Worm (Caenorhabditis elegans) whole organism, young adult: ENCODE results near the gene F18A11.5.

Source experiments
- B0035.1 ChIP-seq: sonication (generic microtip); optimal IDR thresholded peaks from 2 replicates; lab custom pipeline; 2016; ENCODE audit warnings: missing genetic modification characterization, mild to moderate bottlenecking, missing compliant biosample characterization, missing genotype, missing genetic modification reagents
- B0336.3 ChIP-seq: fragments of 200-800 bp; sonication (Bioruptor generic); IDR thresholded peaks from 2 replicates; pipeline ENCODE4 v1.3.6; 2022; ENCODE audit warnings: missing genetic modification characterization, missing compliant biosample characterization
- C06A6.2 ChIP-seq: fragments of 200-800 bp; sonication (Bioruptor generic); conservative IDR thresholded peaks from 2 replicates; pipeline ENCODE4 v1.3.6; 2022; ENCODE audit warnings: missing genetic modification characterization, missing compliant biosample characterization
- D2030.7 ChIP-seq: fragments of 200-800 bp; sonication (Bioruptor generic); IDR thresholded peaks from 2 replicates; pipeline ENCODE4 v1.3.6; 2022; ENCODE audit warnings: missing genetic modification reagents, missing genetic modification characterization, missing compliant biosample characterization
- F10E7.11 ChIP-seq: sonication (generic microtip); optimal IDR thresholded peaks from 2 replicates; lab custom pipeline; 2017; ENCODE audit warnings: mild to moderate bottlenecking, missing genetic modification characterization, moderate library complexity, missing compliant biosample characterization
- F33H1.4 ChIP-seq: fragments of 200-800 bp; sonication (Bioruptor generic); IDR thresholded peaks from 2 replicates; pipeline ENCODE4 v1.3.6; 2022; ENCODE audit warnings: missing genetic modification reagents, missing genetic modification characterization, missing compliant biosample characterization
- F52B5.7 ChIP-seq: sonication (generic microtip); optimal IDR thresholded peaks from 2 replicates; lab custom pipeline; 2016; ENCODE audit warnings: mild to moderate bottlenecking, missing genetic modification characterization, missing compliant biosample characterization
- F57A8.1 ChIP-seq: fragments of 200-800 bp; sonication (Bioruptor generic); optimal IDR thresholded peaks from 2 replicates; lab custom pipeline; 2018; ENCODE audit warnings: mild to moderate bottlenecking, missing genetic modification characterization, moderate library complexity, missing compliant biosample characterization
- Y67H2A.10 ChIP-seq: fragments of 200-800 bp; sonication (Bioruptor generic); conservative IDR thresholded peaks from 2 replicates; pipeline ENCODE4 v1.3.6; 2022; ENCODE audit warnings: missing genetic modification reagents, missing genetic modification characterization, missing compliant biosample characterization
- Y95B8A.8 ChIP-seq: fragments of 200-800 bp; sonication (Bioruptor generic); IDR thresholded peaks from 2 replicates; pipeline ENCODE4 v1.3.6; 2022; ENCODE audit warnings: missing genetic modification reagents, missing genetic modification characterization, missing compliant biosample characterization
- ZK185.1 ChIP-seq: sonication (generic microtip); optimal IDR thresholded peaks from 2 replicates; lab custom pipeline; 2016; ENCODE audit warnings: mild to moderate bottlenecking, missing genetic modification characterization, missing compliant biosample characterization; ENCODE audit not compliant: poor library complexity, severe bottlenecking
- ama-1 ChIP-seq, 3 experiments: fragments of 150-350 bp in 1 of 3; sonication (generic microtip) in 2 of 3; optimal IDR thresholded peaks; 2 replicates each; lab custom pipeline; 2014 to 2018; ENCODE audit warnings: missing biosample characterization in 2 of 3, missing genetic modification characterization in 2 of 3, missing genetic modification reagents in 2 of 3
- atf-7 ChIP-seq: sonication (generic microtip); optimal IDR thresholded peaks from 2 replicates; lab custom pipeline; 2017; ENCODE audit warnings: mild to moderate bottlenecking, missing genetic modification characterization, missing compliant biosample characterization
- athp-1 ChIP-seq: sonication (generic microtip); optimal IDR thresholded peaks from 2 replicates; lab custom pipeline; 2017; ENCODE audit warnings: mild to moderate bottlenecking, missing genetic modification characterization, missing compliant biosample characterization
- attf-6 ChIP-seq: fragments of 200-800 bp; sonication (Bioruptor generic); IDR thresholded peaks from 2 replicates; pipeline ENCODE4 v1.3.6; 2022; ENCODE audit warnings: missing genetic modification reagents, missing genetic modification characterization, missing compliant biosample characterization
- bed-2 ChIP-seq: fragments of 200-800 bp; sonication (Bioruptor generic); IDR thresholded peaks from 2 replicates; pipeline ENCODE4 v1.3.6; 2022; ENCODE audit warnings: missing genetic modification reagents, missing genetic modification characterization, missing compliant biosample characterization
- cebp-2 ChIP-seq: fragments of 200-800 bp; sonication (Bioruptor generic); IDR thresholded peaks from 2 replicates; pipeline ENCODE4 v1.3.6; 2022; ENCODE audit warnings: missing genetic modification characterization, missing compliant biosample characterization
- dox-1 ChIP-seq: fragments of 200-800 bp; sonication (Bioruptor generic); IDR thresholded peaks from 2 replicates; pipeline ENCODE4 v1.3.6; 2022; ENCODE audit warnings: missing genetic modification reagents, missing genetic modification characterization, missing compliant biosample characterization
- efl-1 ChIP-seq: fragments of 150-350 bp; optimal IDR thresholded peaks from 2 replicates; lab custom pipeline; 2014; ENCODE audit warnings: missing biosample characterization, missing genetic modification reagents, missing genetic modification characterization
- ekl-4 ChIP-seq: fragments of 200-800 bp; sonication (Bioruptor generic); IDR thresholded peaks from 2 replicates; pipeline ENCODE4 v1.3.6; 2022; ENCODE audit warnings: missing genetic modification reagents, missing genetic modification characterization, missing compliant biosample characterization
- gei-17 ChIP-seq: fragments of 200-800 bp; sonication (Bioruptor generic); optimal IDR thresholded peaks from 2 replicates; lab custom pipeline; 2018; ENCODE audit warnings: mild to moderate bottlenecking, missing genetic modification characterization, missing compliant biosample characterization
- hlh-26 ChIP-seq: fragments of 200-800 bp; sonication (Bioruptor generic); conservative IDR thresholded peaks from 2 replicates; pipeline ENCODE4 v1.3.6; 2022; ENCODE audit warnings: missing genetic modification reagents, missing genetic modification characterization, missing compliant biosample characterization
- hmg-1.2 ChIP-seq: fragments of 200-800 bp; sonication (Bioruptor generic); IDR thresholded peaks from 2 replicates; pipeline ENCODE4 v1.3.6; 2022; ENCODE audit warnings: missing genetic modification reagents, missing genetic modification characterization, missing compliant biosample characterization
- hsf-1 ChIP-seq: fragments of 200-800 bp; sonication (Bioruptor generic); IDR thresholded peaks from 2 replicates; pipeline ENCODE4 v1.3.6; 2022; ENCODE audit warnings: missing genetic modification reagents, missing genetic modification characterization, missing compliant biosample characterization
- let-526 ChIP-seq: fragments of 200-800 bp; sonication (Bioruptor generic); IDR thresholded peaks from 2 replicates; pipeline ENCODE4 v1.3.6; 2022; ENCODE audit warnings: missing genetic modification reagents, missing genetic modification characterization, missing compliant biosample characterization
- let-607 ChIP-seq, 2 experiments: fragments of 200-800 bp in 1 of 2; sonication (Bioruptor generic) in 1 of 2; sonication (generic microtip) in 1 of 2; optimal IDR thresholded peaks; 2 replicates each; lab custom pipeline; 2016 to 2018; ENCODE audit warnings: mild to moderate bottlenecking in 2 of 2, missing compliant biosample characterization in 2 of 2, missing genetic modification characterization in 2 of 2, moderate library complexity in 2 of 2, missing genotype in 1 of 2
- lin-26 ChIP-seq: fragments of 200-800 bp; sonication (Bioruptor generic); IDR thresholded peaks from 2 replicates; pipeline ENCODE4 v1.3.6; 2022; ENCODE audit warnings: missing genetic modification reagents, missing genetic modification characterization, missing compliant biosample characterization
- lin-35 ChIP-seq, 3 experiments: fragments of 150-350 bp in 2 of 3; sonication (generic microtip) in 1 of 3; optimal IDR thresholded peaks; 2 replicates each; lab custom pipeline; 2014 to 2018; ENCODE audit warnings: missing biosample characterization in 3 of 3, missing genetic modification characterization in 3 of 3, missing genetic modification reagents in 3 of 3
- lir-1 ChIP-seq: fragments of 200-800 bp; sonication (Bioruptor generic); conservative IDR thresholded peaks from 2 replicates; pipeline ENCODE4 v1.3.6; 2022; ENCODE audit warnings: missing genetic modification reagents, missing genetic modification characterization, missing compliant biosample characterization
- madf-10 ChIP-seq: sonication (generic microtip); optimal IDR thresholded peaks from 2 replicates; lab custom pipeline; 2016; ENCODE audit warnings: mild to moderate bottlenecking, missing genetic modification characterization, missing compliant biosample characterization
- madf-3 ChIP-seq: fragments of 200-800 bp; sonication (Bioruptor generic); IDR thresholded peaks from 2 replicates; pipeline ENCODE4 v1.3.6; 2022; ENCODE audit warnings: missing genetic modification reagents, missing genetic modification characterization, missing compliant biosample characterization
- madf-6 ChIP-seq: fragments of 200-800 bp; sonication (Bioruptor generic); IDR thresholded peaks from 2 replicates; pipeline ENCODE4 v1.3.6; 2022; ENCODE audit warnings: missing genetic modification reagents, missing genetic modification characterization, missing compliant biosample characterization
- mcd-1 ChIP-seq: fragments of 200-800 bp; sonication (Bioruptor generic); IDR thresholded peaks from 2 replicates; pipeline ENCODE4 v1.3.6; 2022; ENCODE audit warnings: missing genetic modification reagents, missing genetic modification characterization, missing compliant biosample characterization
- nfyb-1 ChIP-seq: fragments of 200-800 bp; sonication (Bioruptor generic); IDR thresholded peaks from 2 replicates; pipeline ENCODE4 v1.3.6; 2022; ENCODE audit warnings: missing genetic modification reagents, missing genetic modification characterization, missing compliant biosample characterization
- nhr-120 ChIP-seq: fragments of 200-800 bp; sonication (Bioruptor generic); IDR thresholded peaks from 2 replicates; pipeline ENCODE4 v1.3.6; 2022; ENCODE audit warnings: missing genetic modification characterization, missing compliant biosample characterization
- nhr-80 ChIP-seq: sonication (generic microtip); optimal IDR thresholded peaks from 2 replicates; lab custom pipeline; 2016; ENCODE audit warnings: missing genetic modification characterization, missing compliant biosample characterization
- pbrm-1 ChIP-seq: fragments of 200-800 bp; sonication (Bioruptor generic); IDR thresholded peaks from 2 replicates; pipeline ENCODE4 v1.3.6; 2022; ENCODE audit warnings: missing genetic modification reagents, missing genetic modification characterization, missing compliant biosample characterization
- rcor-1 ChIP-seq: fragments of 200-800 bp; sonication (Bioruptor generic); IDR thresholded peaks from 2 replicates; pipeline ENCODE4 v1.3.6; 2022; ENCODE audit warnings: missing genetic modification reagents, missing genetic modification characterization, missing compliant biosample characterization
- snpc-3.4 ChIP-seq: sonication (generic microtip); optimal IDR thresholded peaks from 2 replicates; lab custom pipeline; 2017; ENCODE audit warnings: missing genetic modification characterization, mild to moderate bottlenecking, missing compliant biosample characterization, antibody characterized with exemption, moderate library complexity, missing genotype, missing genetic modification reagents
- snpc-4 ChIP-seq, 5 experiments: fragments of 150-350 bp in 1 of 5; sonication (generic microtip) in 4 of 5; optimal IDR thresholded peaks; 2 replicates each; lab custom pipeline; 2014 to 2018; ENCODE audit warnings: missing genetic modification characterization in 5 of 5, missing biosample characterization in 3 of 5, antibody characterized with exemption in 2 of 5, mild to moderate bottlenecking in 2 of 5, missing compliant biosample characterization in 2 of 5, missing genotype in 2 of 5, moderate library complexity in 2 of 5, missing genetic modification reagents in 1 of 5
- tbp1 ChIP-seq: fragments of 200-800 bp; sonication (Bioruptor generic); optimal IDR thresholded peaks from 2 replicates; lab custom pipeline; 2018; ENCODE audit warnings: mild to moderate bottlenecking, missing genetic modification characterization, missing compliant biosample characterization
- tlf-1 ChIP-seq: fragments of 200-800 bp; sonication (Bioruptor generic); optimal IDR thresholded peaks from 2 replicates; lab custom pipeline; 2018; ENCODE audit warnings: mild to moderate bottlenecking, missing genetic modification characterization, missing compliant biosample characterization
- unc-130 ChIP-seq: sonication (generic microtip); optimal IDR thresholded peaks from 2 replicates; lab custom pipeline; 2016; ENCODE audit warnings: missing genetic modification reagents, missing genetic modification characterization, missing compliant biosample characterization
- ztf-22 ChIP-seq: fragments of 200-800 bp; sonication (Bioruptor generic); optimal IDR thresholded peaks from 2 replicates; lab custom pipeline; 2018; ENCODE audit warnings: mild to moderate bottlenecking, missing genetic modification characterization, moderate library complexity, missing compliant biosample characterization
- ztf-26 ChIP-seq: sonication (generic microtip); optimal IDR thresholded peaks from 2 replicates; lab custom pipeline; 2017; ENCODE audit warnings: missing genetic modification characterization, missing compliant biosample characterization

The F18A11.5 gene

DNA sequence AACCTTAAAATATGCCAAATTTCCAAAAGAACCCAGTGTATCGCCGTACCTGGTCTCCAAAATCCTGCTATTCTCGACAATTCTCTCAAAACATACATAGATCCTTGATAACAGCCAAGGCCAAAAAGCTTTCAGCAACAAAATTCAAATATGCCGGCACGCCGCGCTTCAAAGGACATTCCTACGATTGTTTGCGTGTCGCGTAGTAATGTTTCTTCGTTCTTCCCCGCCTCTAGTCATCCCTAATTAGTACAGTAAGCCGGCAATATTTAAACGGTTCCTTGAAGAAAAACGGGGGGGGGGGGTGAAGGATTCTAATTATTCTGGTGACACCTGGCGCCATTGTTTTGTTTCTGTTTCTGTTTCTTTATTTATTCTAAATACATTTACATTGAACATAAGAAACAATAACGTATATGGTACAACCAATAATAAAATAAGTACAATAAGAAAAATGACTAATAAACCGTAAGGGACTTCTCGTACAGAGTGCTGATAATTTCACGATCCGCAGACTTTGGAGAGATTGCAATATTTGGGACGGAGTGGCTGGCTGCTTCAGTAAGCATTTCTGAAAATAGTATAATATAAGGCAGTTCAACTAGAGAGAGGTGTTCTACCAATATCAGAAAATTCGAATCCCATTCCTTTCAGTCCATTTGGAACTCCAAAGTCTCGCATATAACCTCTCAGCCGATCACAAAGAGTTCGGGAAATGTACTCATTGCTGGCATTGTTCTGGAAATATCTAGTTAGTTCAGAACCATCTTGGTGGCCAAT is 19.9 kb downstream of the F18A11.5 start:
- TF ChIP-seq tlf-1, result peak; percentile 83
- no peak for TF ChIP-seq F33H1.4 (GFP tag; lab: Robert Waterston, UW)
- no peak for TF ChIP-seq attf-6 (GFP tag; lab: Robert Waterston, UW)
- peak; percentile 75 for TF ChIP-seq B0336.3
- TF ChIP-seq snpc-4 (GFP tag; optimal IDR thresholded peaks at IDR 0.05; lab: Kevin White, UChicago), result no peak
- peak in 1 of 4 experiments; percentile 43 for TF ChIP-seq snpc-4 (tag; optimal IDR thresholded peaks at IDR 0.05; lab: Kevin White, UChicago)
- TF ChIP-seq ztf-22, result peak; percentile 28
- TF ChIP-seq let-526 (GFP tag; lab: Robert Waterston, UW), result no peak
- TF ChIP-seq ama-1 (optimal IDR thresholded peaks at IDR 0.05; lab: Kevin White, UChicago), result peak; percentile 50
- no peak for TF ChIP-seq ama-1 (GFP tag; optimal IDR thresholded peaks at IDR 0.05; lab: Kevin White, UChicago)
- peak; percentile 81 for TF ChIP-seq F52B5.7 (tag; lab: Kevin White, UChicago)
- TF ChIP-seq hlh-26, result no peak
- TF ChIP-seq nhr-80 (tag; lab: Kevin White, UChicago), result peak; percentile 71
- TF ChIP-seq cebp-2 (GFP tag; lab: Robert Waterston, UW), result 0 out of 2 replicates have a peak, but pooled peaks have one; percentile 51
- peak; percentile 22; the same call in 1 of the 2 replicates for TF ChIP-seq C06A6.2 (GFP tag; lab: Robert Waterston, UW)
- TF ChIP-seq ekl-4 (GFP tag; lab: Robert Waterston, UW), result peak; percentile 71
- TF ChIP-seq gei-17 (GFP tag; lab: Kevin White, UChicago), result peak; percentile 47
- no peak for TF ChIP-seq Y67H2A.10 (GFP tag; lab: Robert Waterston, UW)
- no peak for TF ChIP-seq snpc-3.4 (tag; lab: Kevin White, UChicago)
- TF ChIP-seq lin-26 (GFP tag; lab: Robert Waterston, UW), result peak; percentile 47; the same call in 1 of the 2 replicates
- TF ChIP-seq Y95B8A.8 (GFP tag; lab: Robert Waterston, UW), result no peak
- peak; percentile 24; the same call in 1 of the 2 replicates for TF ChIP-seq madf-6
- no peak for TF ChIP-seq F10E7.11 (tag; lab: Kevin White, UChicago)
- TF ChIP-seq let-607 (tag; optimal IDR thresholded peaks at IDR 0.05; lab: Kevin White, UChicago), result peak; percentile 3 to 20
- TF ChIP-seq ZK185.1 (tag; lab: Kevin White, UChicago), result peak; percentile 48
- TF ChIP-seq mcd-1 (GFP tag; lab: Robert Waterston, UW), result peak; percentile 40; the same call in 1 of the 2 replicates
- peak; percentile 60 for TF ChIP-seq atf-7
- TF ChIP-seq hmg-1.2 (GFP tag; lab: Robert Waterston, UW), result peak; percentile 24; the same call in 1 of the 2 replicates
- TF ChIP-seq B0035.1 (tag; lab: Kevin White, UChicago), result peak; percentile 49
- 0 out of 2 replicates have a peak, but pooled peaks have one; percentile 41 for TF ChIP-seq dox-1
- TF ChIP-seq rcor-1 (GFP tag; lab: Robert Waterston, UW), result no peak
- no peak for TF ChIP-seq unc-130 (GFP tag; lab: Kevin White, UChicago)
- peak; percentile 43 for TF ChIP-seq athp-1 (tag; lab: Kevin White, UChicago)
- TF ChIP-seq efl-1, result no peak
- no peak for TF ChIP-seq F57A8.1 (GFP tag; lab: Kevin White, UChicago)
- TF ChIP-seq madf-3 (GFP tag; lab: Robert Waterston, UW), result 0 out of 2 replicates have a peak, but pooled peaks have one; percentile 62
- no peak for TF ChIP-seq D2030.7
- TF ChIP-seq bed-2 (GFP tag; lab: Robert Waterston, UW), result no peak
- peak; percentile 70; the same call in 1 of the 2 replicates for TF ChIP-seq nfyb-1 (GFP tag; lab: Robert Waterston, UW)
- TF ChIP-seq lir-1 (GFP tag; lab: Robert Waterston, UW), result no peak
- TF ChIP-seq lin-35 (GFP tag; optimal IDR thresholded peaks at IDR 0.05; lab: Kevin White, UChicago), result no peak
- TF ChIP-seq madf-10, result peak; percentile 73
- peak; percentile 54 for TF ChIP-seq tbp1 (GFP tag; lab: Kevin White, UChicago)
- peak; percentile 61; the same call in 1 of the 2 replicates for TF ChIP-seq hsf-1 (GFP tag; lab: Robert Waterston, UW)
- TF ChIP-seq pbrm-1 (GFP tag; lab: Robert Waterston, UW), result peak; percentile 54; the same call in 1 of the 2 replicates
- no peak for TF ChIP-seq nhr-120 (GFP tag; lab: Robert Waterston, UW)
- TF ChIP-seq ztf-26 (tag; lab: Kevin White, UChicago), result peak; percentile 77
